Worm (Caenorhabditis elegans): ENCODE measurements around the gene C17H11.2.

Gene C17H11.2

ce11 chrX:8157132-8157531, 12.6 kb upstream of the C17H11.2 start (continued):
- TF ChIP-seq sox-4 (tag; optimal IDR thresholded peaks at IDR 0.05): no peak
- no peak for TF ChIP-seq K02D7.2 (tag; optimal IDR thresholded peaks at IDR 0.05)
- peak; percentile 28 for TF ChIP-seq unc-55 (GFP tag; optimal IDR thresholded peaks at IDR 0.05)
- no peak for TF ChIP-seq ceh-19 (GFP tag; optimal IDR thresholded peaks at IDR 0.05)
- no peak for TF ChIP-seq syd-9 (tag; optimal IDR thresholded peaks at IDR 0.05)
- no peak for TF ChIP-seq nhr-232 (tag; optimal IDR thresholded peaks at IDR 0.05)
- TF ChIP-seq ahr-1 (tag; optimal IDR thresholded peaks at IDR 0.05): no peak
- TF ChIP-seq sox-2 (GFP tag; IDR thresholded peaks at IDR 0.05): no peak; the same call in 1 of the 2 replicates
- no peak for TF ChIP-seq tbx-7 (tag; optimal IDR thresholded peaks at IDR 0.05)
- TF ChIP-seq ceh-6 (GFP tag; optimal IDR thresholded peaks at IDR 0.05): no peak
- no peak for TF ChIP-seq elt-4 (tag; optimal IDR thresholded peaks at IDR 0.05)
- no peak for TF ChIP-seq che-1 (tag; optimal IDR thresholded peaks at IDR 0.05)
- TF ChIP-seq T23F11.4 (GFP tag; optimal IDR thresholded peaks at IDR 0.05): no peak
- TF ChIP-seq pqm-1 (tag; optimal IDR thresholded peaks at IDR 0.05): no peak
- TF ChIP-seq rnt-1 (tag; optimal IDR thresholded peaks at IDR 0.05): no peak
- TF ChIP-seq pag-3 (tag; optimal IDR thresholded peaks at IDR 0.05; ENCODE audit: borderline replicate concordance): no peak
- TF ChIP-seq hlh-15 (tag; optimal IDR thresholded peaks at IDR 0.05): no peak
- no peak for TF ChIP-seq dmd-4 (tag; optimal IDR thresholded peaks at IDR 0.05; ENCODE audit: borderline replicate concordance)
- no peak for TF ChIP-seq hlh-30 (tag; optimal IDR thresholded peaks at IDR 0.05; ENCODE audit: insufficient read depth)

- TF ChIP-seq tbx-2 (tag; optimal IDR thresholded peaks at IDR 0.05) (peak; percentile 36), ref-2 (tag; optimal IDR thresholded peaks at IDR 0.05) (peak; percentile 56), zip-5 (tag; optimal IDR thresholded peaks at IDR 0.05) (no peak), ceh-9 (tag; optimal IDR thresholded peaks at IDR 0.05) (no peak), K02D7.2 (tag; optimal IDR thresholded peaks at IDR 0.05) (no peak), tbx-7 (tag; optimal IDR thresholded peaks at IDR 0.05) (peak; percentile 9), sdc-2 (tag; optimal IDR thresholded peaks at IDR 0.05) (peak; percentile 19), ceh-31 (tag; optimal IDR thresholded peaks at IDR 0.05) (peak; percentile 26), ttx-3 (tag; optimal IDR thresholded peaks at IDR 0.05) (no peak), ceh-34 (tag; optimal IDR thresholded peaks at IDR 0.05) (no peak), syd-9 (tag; optimal IDR thresholded peaks at IDR 0.05) (no peak), ama-1 (optimal IDR thresholded peaks at IDR 0.05) (peak; percentile 46)
These were observed 10.5 kb upstream of the C17H11.2 start, which contains the start of gene hil-3 for ce11 chrX:8158975-8159813. TSS of gene hil-3 (plus strand) at chrX:8159169.

ce11 chrX:8160016-8160415, 9.7 kb upstream of the C17H11.2 start:
- peak; percentile 32 for TF ChIP-seq ceh-31 (tag; optimal IDR thresholded peaks at IDR 0.05)
- no peak for TF ChIP-seq unc-3 (GFP tag; conservative IDR thresholded peaks at IDR 0.05)
- TF ChIP-seq unc-3 (tag; optimal IDR thresholded peaks at IDR 0.05): no peak
- peak; percentile 73 for TF ChIP-seq hlh-30 (tag; optimal IDR thresholded peaks at IDR 0.05; ENCODE audit: insufficient read depth)
- TF ChIP-seq ama-1 (optimal IDR thresholded peaks at IDR 0.05): peak; percentile 57
- no peak for TF ChIP-seq tbx-2 (tag; optimal IDR thresholded peaks at IDR 0.05)
- TF ChIP-seq elt-2 (tag; optimal IDR thresholded peaks at IDR 0.05): no peak

DNA sequence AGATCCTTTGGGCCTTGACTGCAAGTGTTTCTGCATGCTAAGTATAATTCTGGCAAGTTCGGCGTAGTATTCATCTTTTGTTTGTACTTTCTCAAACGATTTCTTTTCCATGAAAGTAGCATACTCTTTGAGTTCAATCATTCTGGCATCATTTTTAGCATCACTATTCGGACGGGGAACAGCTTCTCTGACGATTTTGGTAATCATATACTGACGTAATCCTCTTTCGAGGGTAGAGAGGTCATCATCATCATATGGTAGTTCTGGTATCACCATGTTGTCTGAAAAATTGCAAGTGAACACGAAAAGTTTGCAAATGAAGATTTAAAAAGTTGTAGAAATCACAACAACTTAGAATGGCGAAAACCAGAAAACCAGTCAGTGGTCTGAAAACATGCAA, 6.9 kb upstream of the C17H11.2 start, which contains the start of gene F22F1.3:
Gene F22F1.3, minus strand, starts transcription at position 281 of the 400 bp plus-strand sequence.
- TF ChIP-seq ceh-9 (tag; optimal IDR thresholded peaks at IDR 0.05): no peak
- TF ChIP-seq fax-1 (tag; optimal IDR thresholded peaks at IDR 0.05): no peak
- no peak for TF ChIP-seq pax-1 (tag; optimal IDR thresholded peaks at IDR 0.05)
- no peak for TF ChIP-seq ceh-2 (tag; optimal IDR thresholded peaks at IDR 0.05)
- no peak for TF ChIP-seq unc-86 (tag; optimal IDR thresholded peaks at IDR 0.05)
- no peak for TF ChIP-seq sox-4 (tag; optimal IDR thresholded peaks at IDR 0.05)
- TF ChIP-seq hlh-6 (tag; optimal IDR thresholded peaks at IDR 0.05): no peak
- TF ChIP-seq pros-1 (tag; optimal IDR thresholded peaks at IDR 0.05): no peak
- TF ChIP-seq elt-2 (tag; optimal IDR thresholded peaks at IDR 0.05): no peak
- TF ChIP-seq hlh-15 (tag; optimal IDR thresholded peaks at IDR 0.05): no peak
